Worm (Caenorhabditis elegans) whole organism, L4/young adult: Measurements from ENCODE around the gene pisy-1.
"Not testable (repeated sequence)": the region's sequence is repeated elsewhere in the genome, so short reads cannot be mapped to it uniquely, and the experiment has no call there.

Experiments used
- W03F9.2 ChIP-seq: fragments of 150-350 bp; optimal IDR thresholded peaks from 2 replicates; lab custom pipeline; 2014; ENCODE audit warnings: missing biosample characterization, missing genetic modification characterization
- dao-5 ChIP-seq: sonication (generic microtip); optimal IDR thresholded peaks from 2 replicates; lab custom pipeline; 2016; ENCODE audit warnings: missing genotype, missing genetic modification characterization, moderate library complexity, missing compliant biosample characterization
- him-1 ChIP-seq: sonication (generic microtip); optimal IDR thresholded peaks from 2 replicates; lab custom pipeline; 2016; ENCODE audit warnings: missing genotype, missing genetic modification reagents, missing genetic modification characterization, missing compliant biosample characterization

The pisy-1 gene

ce11 chrII:12738284-12739201 lies at the start of gene pisy-1:
Gene pisy-1 (minus strand): TSS chrII:12738334.
- TF ChIP-seq W03F9.2 (tag; lab: Kevin White, UChicago) (no peak), dao-5 (tag; lab: Kevin White, UChicago) (no peak), him-1 (no peak)

- TF ChIP-seq W03F9.2 (tag; lab: Kevin White, UChicago) = no peak
- no peak for TF ChIP-seq him-1
- TF ChIP-seq dao-5 (tag; lab: Kevin White, UChicago) = no peak
These were observed 49.7 kb upstream of the pisy-1 start, which contains the start of gene alkb-7 for ce11 chrII:12787831-12788248. Gene alkb-7 (minus strand): TSS chrII:12788153.

ce11 chrII:12785391-12785790 lies 47.3 kb upstream of the pisy-1 start, which contains the start of gene Y46G5A.15:
Gene Y46G5A.15 (minus strand): TSS chrII:12785416.
- no peak for TF ChIP-seq him-1
- no peak for TF ChIP-seq dao-5 (tag; lab: Kevin White, UChicago)
- TF ChIP-seq W03F9.2 (tag; lab: Kevin White, UChicago) = no peak

- no peak for TF ChIP-seq W03F9.2 (tag; lab: Kevin White, UChicago)
These were observed 38.2 kb upstream of the pisy-1 start, which contains the start of gene Y46G5A.34 for ce11 chrII:12776379-12776778. Gene Y46G5A.34 (plus strand): TSS chrII:12776679.

- no peak for TF ChIP-seq him-1
- no peak for TF ChIP-seq W03F9.2 (tag; lab: Kevin White, UChicago)
These were observed 36.3 kb upstream of the pisy-1 start, which contains the start of gene Y46G5A.14 for ce11 chrII:12774402-12774801. Gene Y46G5A.14 (plus strand): TSS chrII:12774702.

ce11 chrII:12769947-12770346 lies 31.8 kb upstream of the pisy-1 start:
- TF ChIP-seq him-1 (no peak), dao-5 (tag; lab: Kevin White, UChicago) (no peak), W03F9.2 (tag; lab: Kevin White, UChicago) (no peak)

- no peak for TF ChIP-seq dao-5 (tag; lab: Kevin White, UChicago)
- TF ChIP-seq W03F9.2 (tag; lab: Kevin White, UChicago) = peak; percentile 89
- no peak for TF ChIP-seq him-1
These were observed 30.1 kb upstream of the pisy-1 start, which contains the start of the genes vps-2 and tiar-2 for ce11 chrII:12768167-12768712. Gene vps-2 (minus strand): TSS chrII:12768217. Gene tiar-2 (plus strand): TSS chrII:12768686.

ce11 chrII:12767258-12767824 lies 29.2 kb upstream of the pisy-1 start:
- TF ChIP-seq him-1 (no peak), W03F9.2 (tag; lab: Kevin White, UChicago) (no peak), dao-5 (tag; lab: Kevin White, UChicago) (no peak)

- TF ChIP-seq dao-5 (tag; lab: Kevin White, UChicago) (no peak), him-1 (no peak), W03F9.2 (tag; lab: Kevin White, UChicago) (no peak)
These were observed 28.5 kb upstream of the pisy-1 start for ce11 chrII:12766443-12767188.

ce11 chrII:12764476-12764875 lies 26.3 kb upstream of the pisy-1 start:
- TF ChIP-seq dao-5 (tag; lab: Kevin White, UChicago) = no peak

- TF ChIP-seq W03F9.2 (tag; lab: Kevin White, UChicago) = no peak
- no peak for TF ChIP-seq him-1
- TF ChIP-seq dao-5 (tag; lab: Kevin White, UChicago) = no peak
These were observed 22.4 kb upstream of the pisy-1 start, which contains the start of gene cnp-2 for ce11 chrII:12760497-12760896. Gene cnp-2 (plus strand): TSS chrII:12760797.

ce11 chrII:12756180-12756579 lies 18.0 kb upstream of the pisy-1 start, which contains the start of the genes Y46G5A.7 and Y46G5A.8:
Gene Y46G5A.7 (minus strand): TSS chrII:12756332.
Gene Y46G5A.8 (plus strand): TSS chrII:12756338.
- no peak for TF ChIP-seq dao-5 (tag; lab: Kevin White, UChicago)
- TF ChIP-seq W03F9.2 (tag; lab: Kevin White, UChicago) = no peak

- TF ChIP-seq dao-5 (tag; lab: Kevin White, UChicago); W03F9.2 (tag; lab: Kevin White, UChicago); him-1: not testable (repeated sequence)
These were observed 15.6 kb upstream of the pisy-1 start, which contains the start of gene Y46G5A.39 for ce11 chrII:12753725-12754124. Gene Y46G5A.39 (minus strand): TSS chrII:12753825.
